Worm (Caenorhabditis elegans) whole organism, young adult: ENCODE data around the gene rop-1.

Experiments
- B0019.2 ChIP-seq: fragments of 200-800 bp; sonication (Bioruptor generic); conservative IDR thresholded peaks from 2 replicates; pipeline ENCODE4 v1.3.6; 2022; ENCODE audit warnings: missing genetic modification reagents, missing genetic modification characterization, missing compliant biosample characterization
- B0261.1 ChIP-seq: sonication (generic microtip); optimal IDR thresholded peaks from 2 replicates; lab custom pipeline; 2016; ENCODE audit warnings: mild to moderate bottlenecking, missing genetic modification characterization, moderate library complexity, missing compliant biosample characterization
- F10E7.11 ChIP-seq: sonication (generic microtip); optimal IDR thresholded peaks from 2 replicates; lab custom pipeline; 2017; ENCODE audit warnings: mild to moderate bottlenecking, missing genetic modification characterization, moderate library complexity, missing compliant biosample characterization
- Y53F4B.3 ChIP-seq: fragments of 200-800 bp; sonication (Bioruptor generic); IDR thresholded peaks from 2 replicates; pipeline ENCODE4 v1.3.6; 2022; ENCODE audit warnings: missing genetic modification reagents, missing genetic modification characterization, missing compliant biosample characterization
- Y56A3A.18 ChIP-seq: fragments of 200-800 bp; sonication (Bioruptor generic); IDR thresholded peaks from 2 replicates; pipeline ENCODE4 v1.3.6; 2022; ENCODE audit warnings: missing genetic modification reagents, missing genetic modification characterization, missing compliant biosample characterization
- Y67H2A.10 ChIP-seq: fragments of 200-800 bp; sonication (Bioruptor generic); conservative IDR thresholded peaks from 2 replicates; pipeline ENCODE4 v1.3.6; 2022; ENCODE audit warnings: missing genetic modification reagents, missing genetic modification characterization, missing compliant biosample characterization
- Y79H2A.3 ChIP-seq: fragments of 200-800 bp; sonication (Bioruptor generic); conservative IDR thresholded peaks from 2 replicates; pipeline ENCODE4 v1.3.6; 2022; ENCODE audit warnings: missing genetic modification reagents, missing genetic modification characterization, missing compliant biosample characterization
- aptf-2 ChIP-seq: fragments of 200-800 bp; sonication (Bioruptor generic); conservative IDR thresholded peaks from 2 replicates; pipeline ENCODE4 v1.3.6; 2022; ENCODE audit warnings: missing genetic modification reagents, missing genetic modification characterization, missing compliant biosample characterization
- attf-6 ChIP-seq: fragments of 200-800 bp; sonication (Bioruptor generic); IDR thresholded peaks from 2 replicates; pipeline ENCODE4 v1.3.6; 2022; ENCODE audit warnings: missing genetic modification reagents, missing genetic modification characterization, missing compliant biosample characterization
- bed-1 ChIP-seq: fragments of 200-800 bp; sonication (Bioruptor generic); IDR thresholded peaks from 2 replicates; pipeline ENCODE4 v1.3.6; 2022; ENCODE audit warnings: missing genetic modification reagents, missing genetic modification characterization, missing compliant biosample characterization
- bed-2 ChIP-seq: fragments of 200-800 bp; sonication (Bioruptor generic); IDR thresholded peaks from 2 replicates; pipeline ENCODE4 v1.3.6; 2022; ENCODE audit warnings: missing genetic modification reagents, missing genetic modification characterization, missing compliant biosample characterization
- dox-1 ChIP-seq: fragments of 200-800 bp; sonication (Bioruptor generic); IDR thresholded peaks from 2 replicates; pipeline ENCODE4 v1.3.6; 2022; ENCODE audit warnings: missing genetic modification reagents, missing genetic modification characterization, missing compliant biosample characterization
- dpff-1 ChIP-seq: sonication (generic microtip); optimal IDR thresholded peaks from 2 replicates; lab custom pipeline; 2017; ENCODE audit warnings: mild to moderate bottlenecking, missing genetic modification characterization, missing compliant biosample characterization
- dpl-1 ChIP-seq: fragments of 150-350 bp; optimal IDR thresholded peaks from 2 replicates; lab custom pipeline; 2014; ENCODE audit warnings: missing biosample characterization, missing genetic modification reagents, missing genetic modification characterization
- egl-18 ChIP-seq: fragments of 200-800 bp; sonication (Bioruptor generic); IDR thresholded peaks from 2 replicates; pipeline ENCODE4 v1.3.6; 2022; ENCODE audit warnings: missing genetic modification reagents, missing genetic modification characterization, missing compliant biosample characterization
- ekl-4 ChIP-seq: fragments of 200-800 bp; sonication (Bioruptor generic); IDR thresholded peaks from 2 replicates; pipeline ENCODE4 v1.3.6; 2022; ENCODE audit warnings: missing genetic modification reagents, missing genetic modification characterization, missing compliant biosample characterization
- hrde-1 ChIP-seq: sonication (generic microtip); optimal IDR thresholded peaks from 2 replicates; lab custom pipeline; 2016; ENCODE audit warnings: missing genetic modification characterization, mild to moderate bottlenecking, missing compliant biosample characterization, moderate library complexity, missing genotype, missing genetic modification reagents, borderline replicate concordance
- hsf-1 ChIP-seq: fragments of 200-800 bp; sonication (Bioruptor generic); IDR thresholded peaks from 2 replicates; pipeline ENCODE4 v1.3.6; 2022; ENCODE audit warnings: missing genetic modification reagents, missing genetic modification characterization, missing compliant biosample characterization
- let-526 ChIP-seq: fragments of 200-800 bp; sonication (Bioruptor generic); IDR thresholded peaks from 2 replicates; pipeline ENCODE4 v1.3.6; 2022; ENCODE audit warnings: missing genetic modification reagents, missing genetic modification characterization, missing compliant biosample characterization
- lin-26 ChIP-seq: fragments of 200-800 bp; sonication (Bioruptor generic); IDR thresholded peaks from 2 replicates; pipeline ENCODE4 v1.3.6; 2022; ENCODE audit warnings: missing genetic modification reagents, missing genetic modification characterization, missing compliant biosample characterization
- lin-54 ChIP-seq: fragments of 200-800 bp; sonication (Bioruptor generic); optimal IDR thresholded peaks from 2 replicates; lab custom pipeline; 2018; ENCODE audit warnings: mild to moderate bottlenecking, missing genetic modification characterization, missing compliant biosample characterization
- lsl-1 ChIP-seq: fragments of 200-800 bp; sonication (Bioruptor generic); optimal IDR thresholded peaks from 2 replicates; lab custom pipeline; 2018; ENCODE audit warnings: mild to moderate bottlenecking, missing genetic modification characterization, moderate library complexity, missing compliant biosample characterization
- madf-10 ChIP-seq: sonication (generic microtip); optimal IDR thresholded peaks from 2 replicates; lab custom pipeline; 2016; ENCODE audit warnings: mild to moderate bottlenecking, missing genetic modification characterization, missing compliant biosample characterization
- madf-6 ChIP-seq: fragments of 200-800 bp; sonication (Bioruptor generic); IDR thresholded peaks from 2 replicates; pipeline ENCODE4 v1.3.6; 2022; ENCODE audit warnings: missing genetic modification reagents, missing genetic modification characterization, missing compliant biosample characterization
- madf-8 ChIP-seq: fragments of 200-800 bp; sonication (Bioruptor generic); conservative IDR thresholded peaks from 2 replicates; pipeline ENCODE4 v1.3.6; 2022; ENCODE audit warnings: missing genetic modification reagents, missing genetic modification characterization, missing compliant biosample characterization
- mes-4 ChIP-seq: sonication (generic microtip); optimal IDR thresholded peaks from 2 replicates; lab custom pipeline; 2016; ENCODE audit warnings: missing genotype, missing genetic modification characterization, missing compliant biosample characterization
- mxl-1 ChIP-seq: sonication (generic microtip); optimal IDR thresholded peaks from 2 replicates; lab custom pipeline; 2016; ENCODE audit warnings: missing genetic modification characterization, missing compliant biosample characterization
- repo-1 ChIP-seq: sonication (generic microtip); optimal IDR thresholded peaks from 2 replicates; lab custom pipeline; 2017; ENCODE audit warnings: mild to moderate bottlenecking, missing genetic modification characterization, missing compliant biosample characterization
- tbx-9 ChIP-seq: sonication (generic microtip); optimal IDR thresholded peaks from 2 replicates; lab custom pipeline; 2016; ENCODE audit warnings: borderline replicate concordance, missing genetic modification characterization, inconsistent platforms, missing compliant biosample characterization
- tlf-1 ChIP-seq: fragments of 200-800 bp; sonication (Bioruptor generic); optimal IDR thresholded peaks from 2 replicates; lab custom pipeline; 2018; ENCODE audit warnings: mild to moderate bottlenecking, missing genetic modification characterization, missing compliant biosample characterization
- xnd-1 ChIP-seq: sonication (generic microtip); optimal IDR thresholded peaks from 2 replicates; lab custom pipeline; 2016; ENCODE audit warnings: missing genotype, missing genetic modification reagents, missing genetic modification characterization, missing compliant biosample characterization
- ztf-18 ChIP-seq: sonication (generic microtip); optimal IDR thresholded peaks from 2 replicates; lab custom pipeline; 2016; ENCODE audit warnings: missing genotype, mild to moderate bottlenecking, missing genetic modification characterization, missing compliant biosample characterization
- ztf-25 ChIP-seq: fragments of 200-800 bp; sonication (Bioruptor generic); IDR thresholded peaks from 2 replicates; pipeline ENCODE4 v1.3.6; 2022; ENCODE audit warnings: missing genetic modification reagents, missing genetic modification characterization, missing compliant biosample characterization
- ztf-28 ChIP-seq: fragments of 200-800 bp; sonication (Bioruptor generic); IDR thresholded peaks from 2 replicates; pipeline ENCODE4 v1.3.6; 2022; ENCODE audit warnings: missing genetic modification reagents, missing genetic modification characterization, missing compliant biosample characterization

Gene rop-1

ce11 chrV:10220605-10221004, 34.2 kb downstream of the rop-1 start, which contains the start of gene C12D8.13:
C12D8.13 (minus strand) TSS chrV:10220705.
- no peak for TF ChIP-seq Y79H2A.3

ce11 chrV:10216724-10217123, 38.1 kb downstream of the rop-1 start, which contains the start of gene ZK856.14:
ZK856.14 (plus strand) TSS chrV:10217024.
- TF ChIP-seq hsf-1 (GFP tag; lab: Robert Waterston, UW), result no peak
- TF ChIP-seq F10E7.11 (tag; lab: Kevin White, UChicago), result no peak
- TF ChIP-seq ztf-18 (tag; lab: Kevin White, UChicago), result no peak
- TF ChIP-seq dpl-1 (GFP tag; lab: Kevin White, UChicago), result no peak
- TF ChIP-seq Y53F4B.3 (GFP tag; lab: Robert Waterston, UW), result no peak
- TF ChIP-seq xnd-1 (tag; lab: Kevin White, UChicago), result no peak

- TF ChIP-seq Y67H2A.10 (GFP tag; lab: Robert Waterston, UW) (no peak), lsl-1 (peak; percentile 34), repo-1 (tag; lab: Kevin White, UChicago) (no peak)
These were observed 42.2 kb downstream of the rop-1 start, which contains the start of gene hpo-40 for ce11 chrV:10212627-10213026. hpo-40 (plus strand) TSS chrV:10212927.

DNA sequence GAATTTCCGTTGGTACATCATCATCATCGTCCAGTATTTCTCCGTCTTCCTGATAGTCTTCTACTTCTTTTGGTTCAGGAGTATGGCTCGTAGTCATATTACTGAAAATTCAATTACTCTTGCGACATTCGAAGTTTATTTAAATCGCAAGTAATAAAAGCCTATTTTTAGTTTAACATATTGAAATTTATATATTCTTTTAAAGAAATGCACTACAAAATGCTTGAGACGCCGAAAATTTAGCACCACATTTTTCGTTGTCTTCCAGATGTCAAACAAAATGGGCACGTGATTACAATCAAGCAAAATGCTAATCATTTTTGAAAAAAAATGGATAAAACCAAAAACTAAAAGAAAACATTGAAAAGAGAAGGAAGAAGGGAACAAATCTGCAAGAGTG, 42.8 kb downstream of the rop-1 start, which contains the start of gene zhit-3:
Gene zhit-3, minus strand, starts transcription at position 101 of the 400 bp plus-strand sequence.
- TF ChIP-seq ekl-4 (GFP tag; lab: Robert Waterston, UW), result no peak
- TF ChIP-seq mes-4, result no peak
- no peak for TF ChIP-seq attf-6 (GFP tag; lab: Robert Waterston, UW)
- no peak for TF ChIP-seq bed-2 (GFP tag; lab: Robert Waterston, UW)
- no peak for TF ChIP-seq egl-18
- no peak for TF ChIP-seq tbx-9 (tag; lab: Kevin White, UChicago)
- TF ChIP-seq aptf-2, result no peak

DNA sequence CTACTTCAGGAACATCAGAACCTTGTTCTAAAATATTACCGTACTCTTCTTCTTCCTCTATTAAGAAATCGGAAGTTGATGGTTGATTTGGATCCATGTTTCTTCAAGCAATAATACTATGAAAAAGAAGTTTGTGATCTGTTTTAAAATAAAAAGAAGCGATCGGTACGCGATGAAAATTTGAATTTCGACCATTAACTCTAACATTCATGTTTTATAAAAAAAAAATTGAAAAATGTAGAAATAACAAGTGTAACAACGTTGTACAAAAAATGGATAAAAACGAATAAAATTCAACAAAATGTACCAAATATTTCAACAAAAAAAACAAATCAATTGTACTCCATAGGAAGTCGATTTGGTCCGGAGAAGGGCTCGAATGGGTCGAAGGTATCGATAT, 44.6 kb downstream of the rop-1 start, which contains the start of gene tftc-3:
Gene tftc-3, minus strand, starts transcription at position 101 of the 400 bp plus-strand sequence.
- TF ChIP-seq Y56A3A.18 (no peak), B0019.2 (GFP tag; lab: Robert Waterston, UW) (no peak), ztf-28 (no peak)

DNA sequence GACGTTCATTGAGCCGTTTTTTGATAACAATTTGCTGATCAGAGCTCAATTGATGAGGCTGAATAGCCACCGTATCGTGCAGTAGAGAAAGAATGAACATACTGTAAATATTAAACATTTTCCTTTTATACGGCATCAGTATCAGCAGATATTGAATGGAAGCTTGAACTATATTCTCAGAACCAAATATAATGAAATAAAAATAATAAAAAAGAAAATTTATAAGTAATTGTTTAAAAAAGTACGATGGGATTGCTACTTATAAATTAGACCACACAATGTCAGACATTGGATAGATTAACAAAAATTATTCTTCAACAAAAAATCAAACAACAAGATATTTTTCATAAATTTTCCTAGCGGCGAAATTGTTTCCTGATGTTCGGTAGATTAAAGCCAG, 48.4 kb downstream of the rop-1 start, which contains the start of gene rpc-25:
Gene rpc-25, minus strand, starts transcription at position 101 of the 400 bp plus-strand sequence.
- TF ChIP-seq mxl-1 (tag; lab: Kevin White, UChicago) (no peak), madf-8 (GFP tag; lab: Robert Waterston, UW) (no peak), bed-1 (GFP tag; lab: Robert Waterston, UW) (no peak), hrde-1 (peak; percentile 19), lin-54 (GFP tag; lab: Kevin White, UChicago) (no peak), madf-10 (tag; lab: Kevin White, UChicago) (no peak), tlf-1 (GFP tag; lab: Kevin White, UChicago) (no peak), B0261.1 (tag; lab: Kevin White, UChicago) (no peak), hsf-1 (GFP tag; lab: Robert Waterston, UW) (no peak), dpff-1 (tag; lab: Kevin White, UChicago) (no peak), lin-26 (GFP tag; lab: Robert Waterston, UW) (no peak), let-526 (GFP tag; lab: Robert Waterston, UW) (no peak), dox-1 (GFP tag; lab: Robert Waterston, UW) (no peak), ztf-25 (GFP tag; lab: Robert Waterston, UW) (no peak), madf-6 (0 out of 2 replicates have a peak, but pooled peaks have one; percentile 24)
